Worm (Caenorhabditis elegans): ENCODE data around the gene rpc-25.

DNA sequence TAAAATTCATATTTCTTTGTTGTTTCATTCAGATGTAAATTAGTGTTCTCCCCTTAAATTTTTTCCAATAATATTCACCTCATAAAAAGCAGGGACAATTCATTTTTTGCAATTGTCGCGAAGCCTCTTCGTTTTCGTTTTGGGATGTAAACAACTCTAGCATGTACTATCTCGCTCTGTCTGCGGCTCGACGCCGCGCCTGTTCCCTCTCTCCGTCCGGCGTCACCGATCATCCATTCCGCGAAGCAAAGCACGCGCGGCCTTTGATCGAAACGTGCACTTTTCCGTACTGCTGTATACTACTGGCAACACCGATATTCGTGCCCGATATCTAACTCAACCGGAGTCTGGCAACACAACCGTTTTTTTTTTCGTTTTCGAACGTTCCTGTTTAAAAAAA lies 40.6 kb upstream of the rpc-25 start:
- TF ChIP-seq nhr-25 (tag; optimal IDR thresholded peaks at IDR 0.05) (no peak), nhr-11 (tag; optimal IDR thresholded peaks at IDR 0.05) (no peak), unc-62 (GFP tag; optimal IDR thresholded peaks at IDR 0.05) (no peak), sem-4 (tag; optimal IDR thresholded peaks at IDR 0.05) (no peak), crh-2 (tag; optimal IDR thresholded peaks at IDR 0.05) (no peak), unc-39 (tag; optimal IDR thresholded peaks at IDR 0.05) (no peak), Y55F3AM.14 (GFP tag; optimal IDR thresholded peaks at IDR 0.05) (no peak)

All from whole organism, L2 larva.